Worm (Caenorhabditis elegans) whole organism, young adult: Measurements from ENCODE around the gene H02F09.3.

ENCODE experiments used
- B0019.2 ChIP-seq: fragments of 200-800 bp; sonication (Bioruptor generic); conservative IDR thresholded peaks from 2 replicates; pipeline ENCODE4 v1.3.6; 2022; ENCODE audit warnings: missing genetic modification reagents, missing genetic modification characterization, missing compliant biosample characterization
- B0261.1 ChIP-seq: sonication (generic microtip); optimal IDR thresholded peaks from 2 replicates; lab custom pipeline; 2016; ENCODE audit warnings: mild to moderate bottlenecking, missing genetic modification characterization, moderate library complexity, missing compliant biosample characterization
- F10E7.11 ChIP-seq: sonication (generic microtip); optimal IDR thresholded peaks from 2 replicates; lab custom pipeline; 2017; ENCODE audit warnings: mild to moderate bottlenecking, missing genetic modification characterization, moderate library complexity, missing compliant biosample characterization
- F23B12.7 ChIP-seq: sonication (generic microtip); optimal IDR thresholded peaks from 2 replicates; lab custom pipeline; 2017; ENCODE audit warnings: missing genetic modification characterization, mild to moderate bottlenecking, missing compliant biosample characterization, antibody characterized with exemption, moderate library complexity; ENCODE audit not compliant: insufficient read depth
- F49E8.2 ChIP-seq: sonication (generic microtip); optimal IDR thresholded peaks from 3 replicates; lab custom pipeline; 2017; ENCODE audit warnings: missing genetic modification characterization, mild to moderate bottlenecking, missing compliant biosample characterization, antibody characterized with exemption, moderate library complexity; ENCODE audit not compliant: insufficient read depth
- F52B5.7 ChIP-seq: sonication (generic microtip); optimal IDR thresholded peaks from 2 replicates; lab custom pipeline; 2016; ENCODE audit warnings: mild to moderate bottlenecking, missing genetic modification characterization, missing compliant biosample characterization
- K11D2.4 ChIP-seq: fragments of 200-800 bp; sonication (Bioruptor generic); IDR thresholded peaks from 2 replicates; pipeline ENCODE4 v1.3.6; 2022; ENCODE audit warnings: missing genetic modification reagents, missing genetic modification characterization, missing compliant biosample characterization
- K12H6.12 ChIP-seq: fragments of 200-800 bp; sonication (Bioruptor generic); optimal IDR thresholded peaks from 2 replicates; lab custom pipeline; 2018; ENCODE audit warnings: mild to moderate bottlenecking, missing genetic modification characterization, missing compliant biosample characterization
- Y67H2A.10 ChIP-seq: fragments of 200-800 bp; sonication (Bioruptor generic); conservative IDR thresholded peaks from 2 replicates; pipeline ENCODE4 v1.3.6; 2022; ENCODE audit warnings: missing genetic modification reagents, missing genetic modification characterization, missing compliant biosample characterization
- Y95B8A.8 ChIP-seq: fragments of 200-800 bp; sonication (Bioruptor generic); IDR thresholded peaks from 2 replicates; pipeline ENCODE4 v1.3.6; 2022; ENCODE audit warnings: missing genetic modification reagents, missing genetic modification characterization, missing compliant biosample characterization
- ZK185.1 ChIP-seq: sonication (generic microtip); optimal IDR thresholded peaks from 2 replicates; lab custom pipeline; 2016; ENCODE audit warnings: mild to moderate bottlenecking, missing genetic modification characterization, missing compliant biosample characterization; ENCODE audit not compliant: poor library complexity, severe bottlenecking
- ama-1 ChIP-seq, 3 experiments: fragments of 150-350 bp in 1 of 3; sonication (generic microtip) in 2 of 3; optimal IDR thresholded peaks; 2 replicates each; lab custom pipeline; 2014 to 2018; ENCODE audit warnings: missing biosample characterization in 2 of 3, missing genetic modification characterization in 2 of 3, missing genetic modification reagents in 2 of 3
- ccch-3 ChIP-seq: fragments of 200-800 bp; sonication (Bioruptor generic); optimal IDR thresholded peaks from 2 replicates; lab custom pipeline; 2018; ENCODE audit warnings: mild to moderate bottlenecking, missing genetic modification characterization, missing compliant biosample characterization
- ceh-40 ChIP-seq: fragments of 200-800 bp; sonication (Bioruptor generic); IDR thresholded peaks from 2 replicates; pipeline ENCODE4 v1.3.6; 2022; ENCODE audit warnings: missing genetic modification characterization, missing compliant biosample characterization
- ceh-91 ChIP-seq: fragments of 200-800 bp; sonication (Bioruptor generic); IDR thresholded peaks from 2 replicates; pipeline ENCODE4 v1.3.6; 2022; ENCODE audit warnings: missing genetic modification reagents, missing genetic modification characterization, missing compliant biosample characterization
- die-1 ChIP-seq: sonication (generic microtip); optimal IDR thresholded peaks from 2 replicates; lab custom pipeline; 2016; ENCODE audit warnings: missing genotype, mild to moderate bottlenecking, missing genetic modification characterization, missing compliant biosample characterization
- dox-1 ChIP-seq: fragments of 200-800 bp; sonication (Bioruptor generic); IDR thresholded peaks from 2 replicates; pipeline ENCODE4 v1.3.6; 2022; ENCODE audit warnings: missing genetic modification reagents, missing genetic modification characterization, missing compliant biosample characterization
- ekl-4 ChIP-seq: fragments of 200-800 bp; sonication (Bioruptor generic); IDR thresholded peaks from 2 replicates; pipeline ENCODE4 v1.3.6; 2022; ENCODE audit warnings: missing genetic modification reagents, missing genetic modification characterization, missing compliant biosample characterization
- fkh-3 ChIP-seq: sonication (generic microtip); optimal IDR thresholded peaks from 2 replicates; lab custom pipeline; 2016; ENCODE audit warnings: mild to moderate bottlenecking, missing genetic modification characterization, missing compliant biosample characterization
- gei-17 ChIP-seq: fragments of 200-800 bp; sonication (Bioruptor generic); optimal IDR thresholded peaks from 2 replicates; lab custom pipeline; 2018; ENCODE audit warnings: mild to moderate bottlenecking, missing genetic modification characterization, missing compliant biosample characterization
- hlh-12 ChIP-seq: sonication (generic microtip); optimal IDR thresholded peaks from 2 replicates; lab custom pipeline; 2016; ENCODE audit warnings: missing genetic modification characterization, missing compliant biosample characterization
- hmg-20 ChIP-seq: fragments of 200-800 bp; sonication (Bioruptor generic); IDR thresholded peaks from 2 replicates; pipeline ENCODE4 v1.3.6; 2022; ENCODE audit warnings: missing genetic modification reagents, missing genetic modification characterization, missing compliant biosample characterization
- let-526 ChIP-seq: fragments of 200-800 bp; sonication (Bioruptor generic); IDR thresholded peaks from 2 replicates; pipeline ENCODE4 v1.3.6; 2022; ENCODE audit warnings: missing genetic modification reagents, missing genetic modification characterization, missing compliant biosample characterization
- lin-26 ChIP-seq: fragments of 200-800 bp; sonication (Bioruptor generic); IDR thresholded peaks from 2 replicates; pipeline ENCODE4 v1.3.6; 2022; ENCODE audit warnings: missing genetic modification reagents, missing genetic modification characterization, missing compliant biosample characterization
- lsl-1 ChIP-seq: fragments of 200-800 bp; sonication (Bioruptor generic); optimal IDR thresholded peaks from 2 replicates; lab custom pipeline; 2018; ENCODE audit warnings: mild to moderate bottlenecking, missing genetic modification characterization, moderate library complexity, missing compliant biosample characterization
- madf-10 ChIP-seq: sonication (generic microtip); optimal IDR thresholded peaks from 2 replicates; lab custom pipeline; 2016; ENCODE audit warnings: mild to moderate bottlenecking, missing genetic modification characterization, missing compliant biosample characterization
- madf-8 ChIP-seq: fragments of 200-800 bp; sonication (Bioruptor generic); conservative IDR thresholded peaks from 2 replicates; pipeline ENCODE4 v1.3.6; 2022; ENCODE audit warnings: missing genetic modification reagents, missing genetic modification characterization, missing compliant biosample characterization
- mcd-1 ChIP-seq: fragments of 200-800 bp; sonication (Bioruptor generic); IDR thresholded peaks from 2 replicates; pipeline ENCODE4 v1.3.6; 2022; ENCODE audit warnings: missing genetic modification reagents, missing genetic modification characterization, missing compliant biosample characterization
- nfya-1 ChIP-seq: sonication (generic microtip); optimal IDR thresholded peaks from 2 replicates; lab custom pipeline; 2017; ENCODE audit warnings: antibody characterized with exemption, missing compliant biosample characterization, missing genetic modification characterization, borderline replicate concordance; ENCODE audit not compliant: insufficient read depth
- nhr-120 ChIP-seq: fragments of 200-800 bp; sonication (Bioruptor generic); IDR thresholded peaks from 2 replicates; pipeline ENCODE4 v1.3.6; 2022; ENCODE audit warnings: missing genetic modification characterization, missing compliant biosample characterization
- nhr-27 ChIP-seq: fragments of 200-800 bp; sonication (Bioruptor generic); optimal IDR thresholded peaks from 2 replicates; lab custom pipeline; 2018; ENCODE audit warnings: mild to moderate bottlenecking, missing genetic modification characterization, moderate library complexity, missing compliant biosample characterization
- nhr-90 ChIP-seq: sonication (generic microtip); optimal IDR thresholded peaks from 2 replicates; lab custom pipeline; 2016; ENCODE audit warnings: missing genotype, mild to moderate bottlenecking, missing genetic modification characterization, missing compliant biosample characterization
- pha-4 ChIP-seq: fragments of 150-350 bp; sonication (generic microtip); optimal IDR thresholded peaks from 2 replicates; lab custom pipeline; 2014; ENCODE audit warnings: missing biosample characterization, missing genetic modification reagents, missing genetic modification characterization
- repo-1 ChIP-seq: sonication (generic microtip); optimal IDR thresholded peaks from 2 replicates; lab custom pipeline; 2017; ENCODE audit warnings: mild to moderate bottlenecking, missing genetic modification characterization, missing compliant biosample characterization
- rpc-1 ChIP-seq, 2 experiments: fragments of 150-350 bp in 1 of 2; sonication (generic microtip) in 1 of 2; optimal IDR thresholded peaks; 2 replicates each; lab custom pipeline; 2014 to 2018; ENCODE audit warnings: missing biosample characterization in 1 of 2, missing genetic modification characterization in 1 of 2, missing genetic modification reagents in 1 of 2, missing genotype in 1 of 2
- snpc-1.3 ChIP-seq: sonication (generic microtip); optimal IDR thresholded peaks from 2 replicates; lab custom pipeline; 2017; ENCODE audit warnings: missing genetic modification characterization, mild to moderate bottlenecking, missing compliant biosample characterization, antibody characterized with exemption, moderate library complexity, missing genotype, missing genetic modification reagents; ENCODE audit not compliant: insufficient read depth
- tbp1 ChIP-seq: fragments of 200-800 bp; sonication (Bioruptor generic); optimal IDR thresholded peaks from 2 replicates; lab custom pipeline; 2018; ENCODE audit warnings: mild to moderate bottlenecking, missing genetic modification characterization, missing compliant biosample characterization
- tlf-1 ChIP-seq: fragments of 200-800 bp; sonication (Bioruptor generic); optimal IDR thresholded peaks from 2 replicates; lab custom pipeline; 2018; ENCODE audit warnings: mild to moderate bottlenecking, missing genetic modification characterization, missing compliant biosample characterization
- zfh-2 ChIP-seq: fragments of 200-800 bp; sonication (Bioruptor generic); conservative IDR thresholded peaks from 2 replicates; pipeline ENCODE4 v1.3.6; 2022; ENCODE audit warnings: missing genetic modification reagents, missing genetic modification characterization, missing compliant biosample characterization
- ztf-25 ChIP-seq: fragments of 200-800 bp; sonication (Bioruptor generic); IDR thresholded peaks from 2 replicates; pipeline ENCODE4 v1.3.6; 2022; ENCODE audit warnings: missing genetic modification reagents, missing genetic modification characterization, missing compliant biosample characterization
- ztf-28 ChIP-seq: fragments of 200-800 bp; sonication (Bioruptor generic); IDR thresholded peaks from 2 replicates; pipeline ENCODE4 v1.3.6; 2022; ENCODE audit warnings: missing genetic modification reagents, missing genetic modification characterization, missing compliant biosample characterization
- ztf-3 ChIP-seq: fragments of 200-800 bp; sonication (Bioruptor generic); optimal IDR thresholded peaks from 2 replicates; lab custom pipeline; 2018; ENCODE audit warnings: mild to moderate bottlenecking, missing genetic modification characterization, missing compliant biosample characterization

Gene H02F09.3

DNA sequence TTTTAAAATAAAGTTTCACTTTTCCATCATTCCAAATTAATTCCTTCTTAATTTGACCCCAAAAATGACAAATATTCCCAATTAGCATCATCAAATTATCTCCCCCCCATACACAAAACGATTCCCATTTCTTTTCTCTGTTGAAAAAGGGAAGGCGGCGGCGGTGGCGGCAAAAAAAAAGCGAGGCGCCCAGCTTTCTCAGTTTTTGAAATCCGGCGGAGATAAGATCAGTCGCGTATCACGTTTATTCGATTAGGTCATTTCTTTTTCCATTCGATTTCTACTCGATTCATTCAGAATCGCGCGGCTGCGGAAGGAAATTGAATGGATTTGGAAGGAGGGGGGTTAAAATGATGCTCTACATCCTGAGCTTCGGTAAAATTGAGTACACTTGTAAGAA is 15.5 kb downstream of the H02F09.3 start:
- TF ChIP-seq nhr-27 (tag; lab: Kevin White, UChicago) (no peak), F23B12.7 (tag; lab: Kevin White, UChicago) (no peak), ztf-25 (GFP tag; lab: Robert Waterston, UW) (no peak), ccch-3 (GFP tag; lab: Kevin White, UChicago) (no peak), nfya-1 (tag; lab: Kevin White, UChicago) (no peak), pha-4 (no peak), repo-1 (tag; lab: Kevin White, UChicago) (no peak), madf-8 (GFP tag; lab: Robert Waterston, UW) (no peak), die-1 (tag; lab: Kevin White, UChicago) (no peak), nhr-120 (GFP tag; lab: Robert Waterston, UW) (no peak), fkh-3 (tag; lab: Kevin White, UChicago) (no peak)

DNA sequence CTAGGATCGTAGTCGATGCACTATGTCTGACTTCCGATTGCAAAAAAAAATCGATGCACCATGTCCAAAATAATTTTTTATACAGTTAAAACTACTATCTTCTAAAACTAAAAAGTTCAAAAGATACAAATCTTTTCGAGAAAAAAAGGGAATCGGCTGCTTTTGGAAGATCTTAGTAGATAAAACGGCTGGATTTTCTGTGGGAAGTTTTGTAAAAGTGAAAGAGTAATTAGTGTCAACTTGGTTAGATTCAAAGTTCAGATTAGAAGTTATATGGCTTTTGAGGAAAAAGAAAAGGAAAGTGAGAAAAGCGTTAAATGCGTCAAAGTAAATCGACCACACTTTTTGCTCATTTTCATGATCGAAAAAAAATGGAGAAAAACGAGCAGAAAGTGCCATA is 18.6 kb downstream of the H02F09.3 start:
- TF ChIP-seq gei-17 (GFP tag; lab: Kevin White, UChicago) (no peak), K11D2.4 (GFP tag; lab: Robert Waterston, UW) (no peak), B0019.2 (GFP tag; lab: Robert Waterston, UW) (no peak), hmg-20 (GFP tag; lab: Robert Waterston, UW) (no peak), nhr-120 (GFP tag; lab: Robert Waterston, UW) (no peak), hlh-12 (tag; lab: Kevin White, UChicago) (no peak), dox-1 (GFP tag; lab: Robert Waterston, UW) (no peak), tlf-1 (GFP tag; lab: Kevin White, UChicago) (no peak), nhr-90 (tag; lab: Kevin White, UChicago) (no peak)

DNA sequence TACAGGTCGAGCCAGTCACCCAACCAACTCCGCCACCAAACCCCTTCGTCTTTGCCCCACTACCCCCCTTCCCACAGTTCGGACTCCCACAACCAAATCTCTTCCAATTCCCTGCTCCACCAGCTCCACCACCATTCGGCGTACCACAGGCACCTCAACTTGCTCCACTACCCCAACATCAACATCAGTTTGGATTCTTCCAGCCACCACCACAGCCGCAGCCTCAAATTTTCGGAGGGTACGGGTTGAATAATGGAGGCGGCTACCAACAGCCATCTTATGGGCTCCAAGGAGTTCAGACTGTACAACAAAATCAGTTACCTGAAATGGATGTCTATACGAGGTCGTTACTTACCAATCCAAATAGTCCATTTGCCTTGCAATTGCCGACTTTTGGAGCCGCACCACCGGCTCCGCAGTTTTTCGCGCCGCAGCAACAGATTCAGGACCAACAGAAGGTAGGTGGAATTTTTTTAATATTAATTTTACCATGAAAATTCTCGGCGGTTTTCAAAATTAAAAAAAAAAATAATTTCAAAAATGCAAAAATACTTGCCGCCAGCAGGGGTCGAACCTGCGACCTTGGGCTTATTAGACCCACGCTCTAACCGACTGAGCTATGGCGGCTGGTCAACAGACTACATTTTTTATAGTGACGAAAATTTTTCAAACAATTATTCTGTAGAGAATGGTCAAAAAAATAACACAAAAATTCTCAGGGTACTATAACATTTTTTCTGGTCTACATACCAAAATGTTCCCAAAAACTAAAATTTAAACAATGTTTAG is 20.8 kb downstream of the H02F09.3 start:
- TF ChIP-seq ceh-91 (GFP tag; lab: Robert Waterston, UW) (no peak), snpc-1.3 (tag; lab: Kevin White, UChicago) (no peak), ccch-3 (GFP tag; lab: Kevin White, UChicago) (no peak), ztf-3 (no peak), Y95B8A.8 (GFP tag; lab: Robert Waterston, UW) (no peak), mcd-1 (GFP tag; lab: Robert Waterston, UW) (no peak), let-526 (GFP tag; lab: Robert Waterston, UW) (no peak), ceh-40 (no peak), tbp1 (peak; percentile 77), K12H6.12 (tag; lab: Kevin White, UChicago) (no peak), F49E8.2 (tag; lab: Kevin White, UChicago) (no peak), ama-1 (optimal IDR thresholded peaks at IDR 0.05; lab: Kevin White, UChicago) (no peak), ama-1 (GFP tag; optimal IDR thresholded peaks at IDR 0.05; lab: Kevin White, UChicago) (no peak), rpc-1 (optimal IDR thresholded peaks at IDR 0.05; lab: Kevin White, UChicago) (peak; percentile 22), rpc-1 (tag; optimal IDR thresholded peaks at IDR 0.05; lab: Kevin White, UChicago) (peak; percentile 71), F52B5.7 (tag; lab: Kevin White, UChicago) (no peak), zfh-2 (GFP tag; lab: Robert Waterston, UW) (peak; percentile 61), B0261.1 (tag; lab: Kevin White, UChicago) (no peak), ekl-4 (GFP tag; lab: Robert Waterston, UW) (0 out of 2 replicates have a peak, but pooled peaks have one; percentile 27), K11D2.4 (GFP tag; lab: Robert Waterston, UW) (peak; percentile 34; the same call in 1 of the 2 replicates), ZK185.1 (tag; lab: Kevin White, UChicago) (no peak), madf-10 (tag; lab: Kevin White, UChicago) (no peak), fkh-3 (tag; lab: Kevin White, UChicago) (no peak), ztf-28 (no peak), F23B12.7 (tag; lab: Kevin White, UChicago) (no peak), F10E7.11 (no peak), lsl-1 (no peak), lin-26 (GFP tag; lab: Robert Waterston, UW) (peak; percentile 64), Y67H2A.10 (GFP tag; lab: Robert Waterston, UW) (no peak)
